Worm (Caenorhabditis elegans): ENCODE measurements around the gene dld-1.
"Not testable (repeated sequence)": the region's sequence is repeated elsewhere in the genome, so short reads cannot be mapped to it uniquely, and the experiment has no call there.

- TF ChIP-seq nhr-27 (tag; optimal IDR thresholded peaks at IDR 0.05); ama-1 (optimal IDR thresholded peaks at IDR 0.05); ama-1 (GFP tag; optimal IDR thresholded peaks at IDR 0.05): not testable (repeated sequence)
Measured at ce11 chrIV:14476664-14477063, 12.3 kb downstream of the dld-1 start.
